Worm (Caenorhabditis elegans) whole organism, midembryonic: ENCODE measurements around the gene chch-3.

Experiments
- T22C8.4 ChIP-seq: fragments of 200-800 bp; sonication (Bioruptor generic); IDR thresholded peaks from 2 replicates; pipeline ENCODE4 v1.3.6; 2022; ENCODE audit warnings: missing genetic modification characterization, missing compliant biosample characterization
- flt-1 ChIP-seq: fragments of 200-800 bp; sonication (Bioruptor generic); IDR thresholded peaks from 2 replicates; pipeline ENCODE4 v1.3.6; 2022; ENCODE audit warnings: missing genetic modification characterization, missing compliant biosample characterization
- klf-2 ChIP-seq: fragments of 200-800 bp; sonication (Bioruptor generic); conservative IDR thresholded peaks from 2 replicates; pipeline ENCODE4 v1.3.6; 2022; ENCODE audit warnings: missing genetic modification reagents, missing genetic modification characterization, missing compliant biosample characterization
- ztf-23 ChIP-seq: fragments of 200-800 bp; sonication (Bioruptor generic); IDR thresholded peaks from 2 replicates; pipeline ENCODE4 v1.3.6; 2022; ENCODE audit warnings: missing genetic modification reagents, missing genetic modification characterization, missing compliant biosample characterization
- ztf-29 ChIP-seq: fragments of 200-800 bp; sonication (Bioruptor generic); IDR thresholded peaks from 2 replicates; pipeline ENCODE4 v1.3.6; 2022; ENCODE audit warnings: missing genetic modification reagents, missing genetic modification characterization, missing compliant biosample characterization

- TF ChIP-seq ztf-29 (GFP tag; lab: Robert Waterston, UW) (no peak), ztf-23 (no peak), T22C8.4 (GFP tag; lab: Robert Waterston, UW) (no peak), flt-1 (GFP tag; lab: Robert Waterston, UW) (no peak), klf-2 (GFP tag; lab: Robert Waterston, UW) (no peak)
Measured at ce11 chrII:9436009-9436408, 19.2 kb downstream of the chch-3 start, which contains the start of gene kin-16.
